Fruit fly (Drosophila melanogaster): Measurements from ENCODE around the gene CG15765.
A peak's percentile ranks its signal among the peaks of the same experiment; 100 is the strongest.

The CG15765 gene

dm6 chrX:5883394-5883793 lies 65.0 kb downstream of the CG15765 start (continued):
- TF ChIP-seq dysf (GFP tag; IDR thresholded peaks at IDR 0.05) (peak; percentile 40; the same call in 2 of the 3 replicates), CG1647 (GFP tag; optimal IDR thresholded peaks at IDR 0.05) (no peak), hkb (optimal IDR thresholded peaks at IDR 0.05) (no peak), hkb (GFP tag; IDR thresholded peaks at IDR 0.05) (0 out of 2 replicates have a peak, but pooled peaks have one; percentile 26), ci (GFP tag; IDR thresholded peaks at IDR 0.05) (no peak), CG13287 (GFP tag; IDR thresholded peaks at IDR 0.05; ENCODE audit: partially characterized antibody) (peak; percentile 20; the same call in 1 of the 2 replicates), Trl (optimal IDR thresholded peaks at IDR 0.05) (no peak), Trl (GFP tag; optimal IDR thresholded peaks at IDR 0.05) (peak; percentile 43), CG14441 (GFP tag; IDR thresholded peaks at IDR 0.05) (0 out of 2 replicates have a peak, but pooled peaks have one; percentile 46), CG17361 (GFP tag; IDR thresholded peaks at IDR 0.05) (peak; percentile 36; the same call in 1 of the 3 replicates), CG18619 (GFP tag; optimal IDR thresholded peaks at IDR 0.05) (peak; percentile 21), CG9876 (GFP tag; optimal IDR thresholded peaks at IDR 0.05) (peak; percentile 0), CG10543 (GFP tag; optimal IDR thresholded peaks at IDR 0.05) (no peak), Med (GFP tag) (peak; percentile 86), vvl (GFP tag; IDR thresholded peaks at IDR 0.05) (peak; percentile 82), slbo (GFP tag; IDR thresholded peaks at IDR 0.05) (peak; percentile 56), ems (GFP tag; optimal IDR thresholded peaks at IDR 0.05) (peak; percentile 13), CG9215 (GFP tag; IDR thresholded peaks at IDR 0.05) (no peak), Myb (GFP tag; optimal IDR thresholded peaks at IDR 0.05) (peak; percentile 98), CG1792 (GFP tag; optimal IDR thresholded peaks at IDR 0.05) (no peak), CG32767 (GFP tag; IDR thresholded peaks at IDR 0.05) (no peak), Sox100B (GFP tag; optimal IDR thresholded peaks at IDR 0.05) (no peak), HmgZ (tag; optimal IDR thresholded peaks at IDR 0.05) (peak; percentile 62), amos (GFP tag; IDR thresholded peaks at IDR 0.05; ENCODE audit: partially characterized antibody) (peak; percentile 35; the same call in 1 of the 2 replicates), CG7839 (tag; optimal IDR thresholded peaks at IDR 0.05) (peak; percentile 50), CG7963 (GFP tag; IDR thresholded peaks at IDR 0.05; ENCODE audit: partially characterized antibody) (0 out of 3 replicates have a peak, but pooled peaks have one; percentile 25), bigmax (GFP tag; optimal IDR thresholded peaks at IDR 0.05) (peak; percentile 3), CG4854 (GFP tag; optimal IDR thresholded peaks at IDR 0.05) (peak; percentile 13), Side (GFP tag; optimal IDR thresholded peaks at IDR 0.05) (peak; percentile 12), CG17359 (tag; optimal IDR thresholded peaks at IDR 0.05) (peak; percentile 48), insv (GFP tag; optimal IDR thresholded peaks at IDR 0.05) (peak in 1 of 2 experiments; percentile 59), MTF-1 (GFP tag; optimal IDR thresholded peaks at IDR 0.05; ENCODE audit: borderline replicate concordance) (peak; percentile 56), CG9609 (GFP tag; optimal IDR thresholded peaks at IDR 0.05) (peak; percentile 6), HLH54F (GFP tag; optimal IDR thresholded peaks at IDR 0.05) (peak; percentile 8), sc (optimal IDR thresholded peaks at IDR 0.05) (no peak), sc (GFP tag; optimal IDR thresholded peaks at IDR 0.05) (no peak), Dp (GFP tag; optimal IDR thresholded peaks at IDR 0.05) (peak; percentile 84), Nf-YA (GFP tag; IDR thresholded peaks at IDR 0.05) (no peak), Mes4 (GFP tag; optimal IDR thresholded peaks at IDR 0.05) (peak; percentile 25), CG17328 (GFP tag; IDR thresholded peaks at IDR 0.05) (peak; percentile 26; the same call in 1 of the 2 replicates), Elba2 (GFP tag; optimal IDR thresholded peaks at IDR 0.05) (no peak), CG11504 (tag; optimal IDR thresholded peaks at IDR 0.05) (peak; percentile 47), Dfd (GFP tag; optimal IDR thresholded peaks at IDR 0.05) (no peak), tup (GFP tag; optimal IDR thresholded peaks at IDR 0.05) (no peak), CG1233 (GFP tag; optimal IDR thresholded peaks at IDR 0.05) (no peak), Dbx (GFP tag; IDR thresholded peaks at IDR 0.05) (peak; percentile 74), ato (GFP tag; IDR thresholded peaks at IDR 0.05; ENCODE audit: partially characterized antibody) (no peak), Hmr (GFP tag; optimal IDR thresholded peaks at IDR 0.05) (peak; percentile 58), CG31224 (GFP tag; IDR thresholded peaks at IDR 0.05) (no peak), CoRest (tag; optimal IDR thresholded peaks at IDR 0.05) (peak; percentile 59), CG9727 (GFP tag; optimal IDR thresholded peaks at IDR 0.05) (no peak), br (optimal IDR thresholded peaks at IDR 0.05) (no peak)
